Worm (Caenorhabditis elegans) whole organism, late embryonic: ENCODE data around the gene W08E12.5.

Experiments used
- F13H6.1 ChIP-seq: sonication (generic microtip); optimal IDR thresholded peaks from 2 replicates; lab custom pipeline; 2016; ENCODE audit warnings: missing genetic modification characterization, missing compliant biosample characterization
- ahr-1 ChIP-seq: sonication (generic microtip); optimal IDR thresholded peaks from 2 replicates; lab custom pipeline; 2016; ENCODE audit warnings: missing genetic modification characterization, missing compliant biosample characterization
- ceh-18 ChIP-seq: sonication (generic microtip); optimal IDR thresholded peaks from 2 replicates; lab custom pipeline; 2016; ENCODE audit warnings: missing genetic modification characterization, missing compliant biosample characterization
- ceh-9 ChIP-seq: sonication (generic microtip); optimal IDR thresholded peaks from 2 replicates; lab custom pipeline; 2016; ENCODE audit warnings: mild to moderate bottlenecking, missing genetic modification characterization, inconsistent platforms, missing compliant biosample characterization
- elt-2 ChIP-seq: sonication (generic microtip); optimal IDR thresholded peaks from 2 replicates; lab custom pipeline; 2016; ENCODE audit warnings: missing genetic modification reagents, missing genetic modification characterization, missing compliant biosample characterization
- nhr-11 ChIP-seq: fragments of 150-350 bp; optimal IDR thresholded peaks from 2 replicates; lab custom pipeline; 2014; ENCODE audit warnings: missing biosample characterization, missing genetic modification characterization
- pag-3 ChIP-seq: sonication (generic microtip); optimal IDR thresholded peaks from 2 replicates; lab custom pipeline; 2016; ENCODE audit warnings: missing compliant biosample characterization, missing genetic modification characterization, borderline replicate concordance
- pat-9 ChIP-seq: fragments of 200-800 bp; sonication (Bioruptor generic); optimal IDR thresholded peaks from 2 replicates; lab custom pipeline; 2018; ENCODE audit warnings: mild to moderate bottlenecking, missing genetic modification characterization, moderate library complexity, missing compliant biosample characterization

DNA sequence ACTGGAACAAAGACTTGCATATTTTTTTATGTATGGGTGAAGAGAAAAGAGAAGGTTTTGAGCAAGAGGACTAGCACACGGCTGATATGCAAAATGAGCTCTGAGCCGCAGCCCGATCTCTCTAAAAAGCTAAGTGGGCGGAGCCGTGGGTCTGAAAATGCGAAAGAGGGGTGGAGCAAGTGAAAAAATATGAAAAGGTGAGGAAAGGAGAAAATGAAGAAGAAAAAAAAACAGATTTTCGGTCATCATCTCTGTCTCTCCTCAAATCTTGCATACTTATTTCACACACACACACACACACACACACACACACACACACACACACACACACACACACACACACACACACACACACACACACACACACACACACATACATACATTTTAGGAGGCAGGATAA is 46.1 kb upstream of the W08E12.5 start, which contains the start of gene dmd-9:
- TF ChIP-seq ahr-1 (tag; lab: Kevin White, UChicago) (no peak), pag-3 (tag; lab: Kevin White, UChicago) (no peak), F13H6.1 (tag; lab: Kevin White, UChicago) (no peak), nhr-11 (tag; lab: Kevin White, UChicago) (no peak), elt-2 (tag; lab: Kevin White, UChicago) (no peak), pat-9 (tag; lab: Kevin White, UChicago) (no peak), ceh-18 (no peak), ceh-9 (tag; lab: Kevin White, UChicago) (no peak)
